Worm (Caenorhabditis elegans) whole organism, L1 larva: ENCODE data around the gene folt-1.
A peak's percentile ranks its signal among the peaks of the same experiment; 100 is the strongest.

Experiments
- C16A3.4 ChIP-seq: fragments of 150-350 bp; optimal IDR thresholded peaks from 2 replicates; lab custom pipeline; 2014; ENCODE audit warnings: missing biosample characterization, missing genetic modification characterization
- blmp-1 ChIP-seq: fragments of 150-350 bp; optimal IDR thresholded peaks from 2 replicates; lab custom pipeline; 2014; ENCODE audit warnings: missing biosample characterization, missing genetic modification characterization
- ceh-63 ChIP-seq: fragments of 200-800 bp; sonication (Bioruptor generic); optimal IDR thresholded peaks from 2 replicates; lab custom pipeline; 2018; ENCODE audit warnings: mild to moderate bottlenecking, missing genetic modification characterization, missing compliant biosample characterization
- ceh-88 ChIP-seq: fragments of 200-800 bp; sonication (Bioruptor generic); IDR thresholded peaks from 2 replicates; pipeline ENCODE4 v1.3.6; 2022; ENCODE audit warnings: missing genetic modification characterization, missing compliant biosample characterization
- efl-1 ChIP-seq, 4 experiments: fragments of 150-350 bp; optimal IDR thresholded peaks in 3 of 4; peaks in 1 of 4; 1 replicate in 1 of 4; 2 replicates in 3 of 4; lab custom pipeline; 2014; ENCODE audit warnings: missing biosample characterization in 2 of 4, missing genetic modification characterization in 2 of 4, missing genetic modification reagents in 2 of 4
- elt-2 ChIP-seq: sonication (generic microtip); optimal IDR thresholded peaks from 2 replicates; lab custom pipeline; 2016; ENCODE audit warnings: missing genetic modification characterization, mild to moderate bottlenecking, inconsistent platforms, missing compliant biosample characterization, missing genetic modification reagents
- elt-3 ChIP-seq, 6 experiments: fragments of 150-350 bp in 1 of 6; sonication (generic microtip); optimal IDR thresholded peaks; 2 replicates each; lab custom pipeline; 2017 to 2018; ENCODE audit warnings: missing biosample characterization in 6 of 6, missing genetic modification characterization in 6 of 6, inconsistent platforms in 1 of 6
- fkh-10 ChIP-seq: sonication (generic microtip); optimal IDR thresholded peaks from 2 replicates; lab custom pipeline; 2017; ENCODE audit warnings: missing biosample characterization, missing genetic modification reagents, missing genetic modification characterization
- fkh-8 ChIP-seq: sonication (generic microtip); optimal IDR thresholded peaks from 2 replicates; lab custom pipeline; 2016; ENCODE audit warnings: mild to moderate bottlenecking, missing genetic modification characterization, missing compliant biosample characterization
- grh-1 ChIP-seq: fragments of 200-800 bp; sonication (Bioruptor generic); IDR thresholded peaks from 2 replicates; pipeline ENCODE4 v1.3.6; 2022; ENCODE audit warnings: missing genetic modification reagents, missing genetic modification characterization, missing compliant biosample characterization
- lin-13 ChIP-seq: fragments of 150-350 bp; optimal IDR thresholded peaks from 2 replicates; lab custom pipeline; 2014; ENCODE audit warnings: missing biosample characterization, missing genetic modification reagents, missing genetic modification characterization
- lin-14 ChIP-seq: fragments of 200-800 bp; sonication (Bioruptor generic); optimal IDR thresholded peaks from 2 replicates; lab custom pipeline; 2018; ENCODE audit warnings: mild to moderate bottlenecking, missing genetic modification characterization, moderate library complexity, missing compliant biosample characterization
- lin-35 ChIP-seq, 2 experiments: fragments of 150-350 bp; optimal IDR thresholded peaks; 2 replicates each; lab custom pipeline; 2014; ENCODE audit warnings: missing biosample characterization in 2 of 2, missing genetic modification characterization in 2 of 2, missing genetic modification reagents in 2 of 2
- lin-39 ChIP-seq: fragments of 150-350 bp; optimal IDR thresholded peaks from 2 replicates; lab custom pipeline; 2014; ENCODE audit warnings: missing biosample characterization, missing genetic modification reagents, missing genetic modification characterization
- lsy-2 ChIP-seq, 2 experiments: fragments of 150-350 bp; optimal IDR thresholded peaks; 2 replicates each; lab custom pipeline; 2014; ENCODE audit warnings: missing biosample characterization in 2 of 2, missing genetic modification characterization in 2 of 2
- mdl-1 ChIP-seq, 2 experiments: fragments of 150-350 bp; optimal IDR thresholded peaks; 2 replicates each; lab custom pipeline; 2014 to 2017; ENCODE audit warnings: missing biosample characterization in 2 of 2, missing genetic modification characterization in 2 of 2, inconsistent platforms in 1 of 2
- nhr-11 ChIP-seq: fragments of 150-350 bp; optimal IDR thresholded peaks from 2 replicates; lab custom pipeline; 2014; ENCODE audit warnings: missing biosample characterization, missing genetic modification characterization
- nhr-19 ChIP-seq: fragments of 200-800 bp; sonication (Bioruptor generic); conservative IDR thresholded peaks from 2 replicates; pipeline ENCODE4 v1.3.6; 2022; ENCODE audit warnings: missing genetic modification characterization, missing compliant biosample characterization
- nhr-20 ChIP-seq: sonication (generic microtip); optimal IDR thresholded peaks from 2 replicates; lab custom pipeline; 2016; ENCODE audit warnings: mild to moderate bottlenecking, missing genetic modification characterization, missing compliant biosample characterization
- nhr-47 ChIP-seq: sonication (generic microtip); optimal IDR thresholded peaks from 2 replicates; lab custom pipeline; 2016; ENCODE audit warnings: mild to moderate bottlenecking, missing genetic modification characterization, moderate library complexity, missing compliant biosample characterization
- nhr-71 ChIP-seq: sonication (generic microtip); optimal IDR thresholded peaks from 2 replicates; lab custom pipeline; 2016; ENCODE audit warnings: mild to moderate bottlenecking, missing genetic modification characterization, moderate library complexity, missing compliant biosample characterization
- nhr-76 ChIP-seq: sonication (generic microtip); optimal IDR thresholded peaks from 2 replicates; lab custom pipeline; 2017; ENCODE audit warnings: missing biosample characterization, missing genetic modification characterization
- nhr-77 ChIP-seq: fragments of 150-350 bp; optimal IDR thresholded peaks from 2 replicates; lab custom pipeline; 2014; ENCODE audit warnings: missing biosample characterization, missing genetic modification characterization
- nhr-85 ChIP-seq: sonication (generic microtip); peaks from one replicate; lab custom pipeline; 2016; ENCODE audit warnings: missing genetic modification characterization, inconsistent platforms, missing compliant biosample characterization
- nhr-90 ChIP-seq: sonication (generic microtip); optimal IDR thresholded peaks from 2 replicates; lab custom pipeline; 2016; ENCODE audit warnings: mild to moderate bottlenecking, missing genetic modification characterization, missing compliant biosample characterization; ENCODE audit not compliant: poor library complexity
- rnt-1 ChIP-seq: sonication (generic microtip); optimal IDR thresholded peaks from 2 replicates; lab custom pipeline; 2016; ENCODE audit warnings: mild to moderate bottlenecking, missing genetic modification characterization, moderate library complexity, missing compliant biosample characterization
- snpc-4 ChIP-seq: fragments of 150-350 bp; optimal IDR thresholded peaks from 2 replicates; lab custom pipeline; 2014; ENCODE audit warnings: missing biosample characterization, missing genetic modification characterization
- snu-23 ChIP-seq: sonication (generic microtip); optimal IDR thresholded peaks from 2 replicates; lab custom pipeline; 2016; ENCODE audit warnings: missing genetic modification characterization, missing compliant biosample characterization
- sup-37 ChIP-seq: fragments of 200-800 bp; sonication (Bioruptor generic); optimal IDR thresholded peaks from 2 replicates; lab custom pipeline; 2018; ENCODE audit warnings: mild to moderate bottlenecking, missing genetic modification characterization, missing compliant biosample characterization
- swsn-7 ChIP-seq: sonication (generic microtip); optimal IDR thresholded peaks from 2 replicates; lab custom pipeline; 2016; ENCODE audit warnings: missing genetic modification characterization, missing compliant biosample characterization
- tbx-2 ChIP-seq: sonication (generic microtip); optimal IDR thresholded peaks from 2 replicates; lab custom pipeline; 2016; ENCODE audit warnings: missing genetic modification characterization, missing compliant biosample characterization
- unc-130 ChIP-seq: fragments of 150-350 bp; optimal IDR thresholded peaks from 2 replicates; lab custom pipeline; 2017; ENCODE audit warnings: missing biosample characterization, missing genetic modification characterization, inconsistent platforms
- xbp-1 ChIP-seq: sonication (generic microtip); optimal IDR thresholded peaks from 2 replicates; lab custom pipeline; 2016; ENCODE audit warnings: missing genetic modification characterization, missing compliant biosample characterization

The folt-1 gene

ce11 chrV:11175336-11175938 lies 34.2 kb downstream of the folt-1 start:
- TF ChIP-seq snu-23 (GFP tag; lab: Kevin White, UChicago) (peak; percentile 32), rnt-1 (tag; lab: Kevin White, UChicago) (peak; percentile 60), nhr-20 (tag; lab: Kevin White, UChicago) (peak; percentile 59), nhr-85 (peak; percentile 83), nhr-77 (tag; lab: Kevin White, UChicago) (peak; percentile 21), nhr-19 (GFP tag; lab: Robert Waterston, UW) (peak; percentile 71), nhr-47 (tag; lab: Kevin White, UChicago) (peak; percentile 39), snpc-4 (tag; lab: Kevin White, UChicago) (peak; percentile 96), lin-14 (GFP tag; lab: Kevin White, UChicago) (peak; percentile 32), nhr-71 (peak; percentile 69), nhr-90 (tag; lab: Kevin White, UChicago) (peak; percentile 67), lsy-2 (tag; optimal IDR thresholded peaks at IDR 0.05; lab: Kevin White, UChicago) (peak in 1 of 2 experiments; percentile 6), elt-2 (peak; percentile 56), swsn-7 (tag; lab: Kevin White, UChicago) (peak; percentile 47), grh-1 (GFP tag; lab: Robert Waterston, UW) (peak; percentile 68), efl-1 (optimal IDR thresholded peaks at IDR 0.05; lab: Kevin White, UChicago) (peak in 1 of 2 experiments; percentile 19), efl-1 (GFP tag; optimal IDR thresholded peaks at IDR 0.05 in 1 of 2; lab: Kevin White, UChicago) (peak in 1 of 2 experiments; percentile 72)

ce11 chrV:11176693-11177304 lies 35.5 kb downstream of the folt-1 start:
- peak; percentile 88 for TF ChIP-seq nhr-19 (GFP tag; lab: Robert Waterston, UW)
- peak; percentile 93 for TF ChIP-seq elt-2
- TF ChIP-seq efl-1 (optimal IDR thresholded peaks at IDR 0.05; lab: Kevin White, UChicago), result peak in 1 of 2 experiments; percentile 17
- peak in 1 of 2 experiments; percentile 85 for TF ChIP-seq efl-1 (GFP tag; optimal IDR thresholded peaks at IDR 0.05 in 1 of 2; lab: Kevin White, UChicago)
- TF ChIP-seq nhr-77 (tag; lab: Kevin White, UChicago), result peak; percentile 13
- peak; percentile 82 for TF ChIP-seq nhr-90 (tag; lab: Kevin White, UChicago)
- peak in 1 of 2 experiments; percentile 16 for TF ChIP-seq mdl-1 (tag; optimal IDR thresholded peaks at IDR 0.05; lab: Kevin White, UChicago)
- peak; percentile 32 for TF ChIP-seq lin-13 (GFP tag; lab: Kevin White, UChicago)
- TF ChIP-seq lin-14 (GFP tag; lab: Kevin White, UChicago), result peak; percentile 64
- TF ChIP-seq nhr-47 (tag; lab: Kevin White, UChicago), result peak; percentile 76
- peak; percentile 86 for TF ChIP-seq nhr-85
- peak; percentile 65 for TF ChIP-seq swsn-7 (tag; lab: Kevin White, UChicago)
- TF ChIP-seq ceh-88 (GFP tag; lab: Robert Waterston, UW), result 0 out of 2 replicates have a peak, but pooled peaks have one; percentile 2
- peak; percentile 10 for TF ChIP-seq xbp-1
- TF ChIP-seq grh-1 (GFP tag; lab: Robert Waterston, UW), result peak; percentile 46
- TF ChIP-seq snpc-4 (tag; lab: Kevin White, UChicago), result peak; percentile 97
- TF ChIP-seq nhr-20 (tag; lab: Kevin White, UChicago), result peak; percentile 74
- TF ChIP-seq lin-39 (tag; lab: Kevin White, UChicago), result peak; percentile 17
- TF ChIP-seq snu-23 (GFP tag; lab: Kevin White, UChicago), result peak; percentile 60
- TF ChIP-seq rnt-1 (tag; lab: Kevin White, UChicago), result peak; percentile 82
- peak in 4 of 6 experiments; percentile 16 to 55 (median 40) for TF ChIP-seq elt-3 (tag; optimal IDR thresholded peaks at IDR 0.05; lab: Kevin White, UChicago)
- TF ChIP-seq lsy-2 (tag; optimal IDR thresholded peaks at IDR 0.05; lab: Kevin White, UChicago), result peak in 1 of 2 experiments; percentile 11
- peak; percentile 82 for TF ChIP-seq nhr-71
- TF ChIP-seq lin-35 (GFP tag; optimal IDR thresholded peaks at IDR 0.05; lab: Kevin White, UChicago), result peak in 1 of 2 experiments; percentile 29

- no peak for TF ChIP-seq fkh-10
- no peak for TF ChIP-seq nhr-76 (tag; lab: Kevin White, UChicago)
- TF ChIP-seq tbx-2 (tag; lab: Kevin White, UChicago), result no peak
- TF ChIP-seq fkh-8 (tag; lab: Kevin White, UChicago), result peak; percentile 20
- TF ChIP-seq nhr-71, result no peak
- no peak for TF ChIP-seq blmp-1 (tag; lab: Kevin White, UChicago)
- no peak for TF ChIP-seq lin-14 (GFP tag; lab: Kevin White, UChicago)
Observed at ce11 chrV:11177577-11177976, 36.3 kb downstream of the folt-1 start, which contains the start of gene gpa-1. Gene gpa-1, minus strand, starts transcription at chrV:11177677.

ce11 chrV:11180951-11181350 lies 39.7 kb downstream of the folt-1 start:
- TF ChIP-seq unc-130 (tag; lab: Kevin White, UChicago) (no peak), efl-1 (optimal IDR thresholded peaks at IDR 0.05; lab: Kevin White, UChicago) (no peak), efl-1 (GFP tag; optimal IDR thresholded peaks at IDR 0.05 in 1 of 2; lab: Kevin White, UChicago) (peak in 1 of 2 experiments; percentile 8), nhr-11 (tag; lab: Kevin White, UChicago) (no peak), C16A3.4 (tag; lab: Kevin White, UChicago) (no peak), nhr-71 (no peak), nhr-20 (tag; lab: Kevin White, UChicago) (peak; percentile 24), nhr-85 (peak; percentile 89), sup-37 (GFP tag; lab: Kevin White, UChicago) (no peak), elt-3 (tag; optimal IDR thresholded peaks at IDR 0.05; lab: Kevin White, UChicago) (peak in 1 of 6 experiments; percentile 3), lin-14 (GFP tag; lab: Kevin White, UChicago) (peak; percentile 51), ceh-63 (GFP tag; lab: Kevin White, UChicago) (no peak)
